Worm (Caenorhabditis elegans): ENCODE data around the gene F14D7.14.
"Not testable (repeated sequence)": the region's sequence is repeated elsewhere in the genome, so short reads cannot be mapped to it uniquely, and the experiment has no call there.

DNA sequence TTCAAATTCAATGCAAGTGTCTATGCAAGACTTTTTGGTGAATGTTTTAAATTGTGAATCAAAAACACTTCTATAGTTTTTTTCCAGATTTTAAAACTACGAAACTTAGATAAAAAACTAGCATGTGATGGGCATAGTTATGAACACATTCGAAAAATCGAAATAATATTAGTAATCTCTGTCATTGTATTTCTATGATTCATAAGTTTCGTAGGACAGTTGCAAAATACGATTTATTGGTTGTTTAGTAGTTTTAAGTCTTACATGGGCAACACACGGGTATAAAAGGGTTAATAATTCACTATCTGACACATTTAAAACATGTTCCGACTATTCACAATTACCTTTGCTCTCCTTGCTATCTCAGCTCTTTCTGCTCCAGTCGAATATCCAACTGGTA is 1.6 kb upstream of the F14D7.14 start, which contains the start of gene spig-5:
- TF ChIP-seq nhr-76, unc-39, ztf-11 (tag; optimal IDR thresholded peaks at IDR 0.05): not testable (repeated sequence)

Data from whole organism, mixed stage, embryonic.